Fruit fly (Drosophila melanogaster) whole organism, embryonic: ENCODE measurements around the gene CG8851.

ENCODE experiments used
- CG10209 ChIP-seq: fragments of 200-800 bp; sonication (Bioruptor generic); optimal IDR thresholded peaks from 3 replicates; lab custom pipeline; 2017; ENCODE audit warnings: missing biosample characterization, mild to moderate bottlenecking, missing genetic modification characterization, missing genetic modification reagents
- CG11723 ChIP-seq: fragments of 200-800 bp; sonication (Bioruptor generic); optimal IDR thresholded peaks from 2 replicates; lab custom pipeline; 2017; ENCODE audit warnings: missing biosample characterization, mild to moderate bottlenecking, missing genetic modification characterization
- CG12391 ChIP-seq: fragments of 200-800 bp; sonication (Bioruptor generic); optimal IDR thresholded peaks from 3 replicates; lab custom pipeline; 2018; ENCODE audit warnings: missing biosample characterization, mild to moderate bottlenecking, missing genetic modification characterization, moderate library complexity
- CG15073 ChIP-seq: fragments of 200-800 bp; sonication (Bioruptor generic); optimal IDR thresholded peaks from 2 replicates; lab custom pipeline; 2016; ENCODE audit warnings: missing biosample characterization, missing genetic modification characterization
- CG15269 ChIP-seq: fragments of 200-800 bp; sonication (Bioruptor generic); optimal IDR thresholded peaks from 2 replicates; lab custom pipeline; 2018; ENCODE audit warnings: missing biosample characterization, mild to moderate bottlenecking, missing genetic modification characterization, moderate library complexity
- CG15514 ChIP-seq: fragments of 200-800 bp; sonication (Bioruptor generic); optimal IDR thresholded peaks from 3 replicates; lab custom pipeline; 2017; ENCODE audit warnings: missing biosample characterization, missing genetic modification characterization, mild to moderate bottlenecking, moderate library complexity, missing genetic modification reagents
- CG17361 ChIP-seq: fragments of 200-800 bp; sonication (Bioruptor generic); IDR thresholded peaks from 3 replicates; pipeline ENCODE4 v1.3.6; 2022; ENCODE audit warnings: missing biosample characterization, missing genetic modification characterization
- CG17802 ChIP-seq: fragments of 200-800 bp; sonication (Bioruptor generic); optimal IDR thresholded peaks from 2 replicates; lab custom pipeline; 2018; ENCODE audit warnings: missing biosample characterization, mild to moderate bottlenecking, missing genetic modification characterization, moderate library complexity
- CG2116 ChIP-seq: fragments of 200-800 bp; sonication (Bioruptor generic); optimal IDR thresholded peaks from 3 replicates; lab custom pipeline; 2018; ENCODE audit warnings: missing biosample characterization, mild to moderate bottlenecking, missing genetic modification characterization
- CG2889 ChIP-seq: fragments of 200-800 bp; sonication (Bioruptor generic); IDR thresholded peaks from 3 replicates; pipeline ENCODE4 v1.3.6; 2022; ENCODE audit warnings: missing biosample characterization, missing genetic modification characterization
- CG30020 ChIP-seq: fragments of 200-800 bp; optimal IDR thresholded peaks from 2 replicates; lab custom pipeline; 2019; ENCODE audit warnings: missing biosample characterization, mild to moderate bottlenecking, missing genetic modification characterization, moderate library complexity
- CG30403 ChIP-seq: fragments of 200-800 bp; sonication (Bioruptor generic); optimal IDR thresholded peaks from 3 replicates; lab custom pipeline; 2016; ENCODE audit warnings: missing biosample characterization, missing genetic modification characterization
- CG31365 ChIP-seq: fragments of 200-800 bp; sonication (Bioruptor generic); optimal IDR thresholded peaks from 2 replicates; lab custom pipeline; 2018; ENCODE audit warnings: missing biosample characterization, mild to moderate bottlenecking, missing genetic modification characterization
- CG34422 ChIP-seq: fragments of 200-800 bp; sonication (Bioruptor generic); IDR thresholded peaks from 3 replicates; pipeline ENCODE4 v1.3.6; 2022; ENCODE audit warnings: missing biosample characterization, missing genetic modification characterization
- CG42726 ChIP-seq: fragments of 200-800 bp; sonication (Bioruptor generic); IDR thresholded peaks from 2 replicates; pipeline ENCODE4 v1.3.6; 2022; ENCODE audit warnings: missing biosample characterization, missing genetic modification characterization; ENCODE audit not compliant: partially characterized antibody
- CG6854 ChIP-seq: fragments of 200-800 bp; sonication (Bioruptor generic); optimal IDR thresholded peaks from 3 replicates; lab custom pipeline; 2017; ENCODE audit warnings: missing biosample characterization, mild to moderate bottlenecking, missing genetic modification characterization
- CG7556 ChIP-seq: fragments of 200-800 bp; sonication (Bioruptor generic); optimal IDR thresholded peaks from 2 replicates; lab custom pipeline; 2017; ENCODE audit warnings: missing biosample characterization, mild to moderate bottlenecking, missing genetic modification characterization
- CG9437 ChIP-seq: fragments of 200-800 bp; sonication (Bioruptor generic); optimal IDR thresholded peaks from 2 replicates; lab custom pipeline; 2018; ENCODE audit warnings: missing biosample characterization, mild to moderate bottlenecking, missing genetic modification characterization
- Dad ChIP-seq: fragments of 200-800 bp; sonication (Bioruptor generic); optimal IDR thresholded peaks from 3 replicates; lab custom pipeline; 2016; ENCODE audit warnings: missing biosample characterization, missing genetic modification characterization
- Dbx ChIP-seq: fragments of 200-800 bp; sonication (Bioruptor generic); IDR thresholded peaks from 3 replicates; pipeline ENCODE4 v1.3.6; 2022; ENCODE audit warnings: missing biosample characterization, missing genetic modification characterization
- Dfd ChIP-seq, 2 experiments: fragments of >200 bp; optimal IDR thresholded peaks; 2 replicates each; lab custom pipeline; 2017; ENCODE audit warnings: missing biosample characterization in 2 of 2, missing genetic modification characterization in 2 of 2
- Dref ChIP-seq: fragments of 200-800 bp; sonication (Bioruptor generic); IDR thresholded peaks from 2 replicates; pipeline ENCODE4 v1.3.6; 2022; ENCODE audit warnings: missing biosample characterization, missing genetic modification characterization
- E2f2 ChIP-seq: fragments of 200-800 bp; sonication (Bioruptor generic); IDR thresholded peaks from 2 replicates; pipeline ENCODE4 v1.3.6; 2022; ENCODE audit warnings: missing biosample characterization, missing genetic modification characterization
- HLH54F ChIP-seq: fragments of 200-800 bp; sonication (Bioruptor generic); optimal IDR thresholded peaks from 3 replicates; lab custom pipeline; 2016; ENCODE audit warnings: missing biosample characterization, missing genetic modification characterization
- Kr ChIP-seq: fragments of 200-800 bp; sonication (Bioruptor generic); optimal IDR thresholded peaks from 2 replicates; lab custom pipeline; 2017; ENCODE audit warnings: missing biosample characterization, mild to moderate bottlenecking, missing genetic modification characterization
- Meics ChIP-seq: fragments of 200-800 bp; sonication (Bioruptor generic); optimal IDR thresholded peaks from 2 replicates; lab custom pipeline; 2017; ENCODE audit warnings: missing biosample characterization, mild to moderate bottlenecking, missing genetic modification characterization
- NK7.1 ChIP-seq: fragments of 200-800 bp; sonication (Bioruptor generic); optimal IDR thresholded peaks from 3 replicates; lab custom pipeline; 2016; ENCODE audit warnings: missing biosample characterization, missing genetic modification characterization
- Side ChIP-seq: fragments of 200-800 bp; sonication (Bioruptor generic); optimal IDR thresholded peaks from 2 replicates; lab custom pipeline; 2016; ENCODE audit warnings: missing biosample characterization, missing genetic modification characterization
- Ssrp ChIP-seq: fragments of 200-800 bp; sonication (Bioruptor generic); optimal IDR thresholded peaks from 2 replicates; lab custom pipeline; 2018; ENCODE audit warnings: missing biosample characterization, mild to moderate bottlenecking, missing genetic modification characterization, moderate library complexity
- az2 ChIP-seq: fragments of 200-800 bp; sonication (Bioruptor generic); optimal IDR thresholded peaks from 3 replicates; lab custom pipeline; 2016; ENCODE audit warnings: missing biosample characterization, missing genetic modification characterization
- bbx ChIP-seq: fragments of 200-800 bp; sonication (Bioruptor generic); IDR thresholded peaks from 2 replicates; pipeline ENCODE4 v1.3.6; 2022; ENCODE audit warnings: missing biosample characterization, missing genetic modification characterization; ENCODE audit not compliant: partially characterized antibody
- chinmo ChIP-seq: fragments of 200-800 bp; sonication (Bioruptor generic); IDR thresholded peaks from 4 replicates; pipeline ENCODE4 v1.3.6; 2022; ENCODE audit warnings: missing biosample characterization, missing genetic modification characterization; ENCODE audit not compliant: partially characterized antibody
- crol ChIP-seq: fragments of 200-800 bp; sonication (Bioruptor generic); IDR thresholded peaks from 2 replicates; pipeline ENCODE4 v1.3.6; 2022; ENCODE audit warnings: missing biosample characterization, missing genetic modification characterization
- cwo ChIP-seq: fragments of 200-800 bp; sonication (Bioruptor generic); optimal IDR thresholded peaks from 3 replicates; lab custom pipeline; 2017; ENCODE audit warnings: missing biosample characterization, missing genetic modification characterization, mild to moderate bottlenecking, moderate library complexity, missing genetic modification reagents
- exex ChIP-seq: fragments of 200-800 bp; sonication (Bioruptor generic); optimal IDR thresholded peaks from 4 replicates; lab custom pipeline; 2018; ENCODE audit warnings: missing biosample characterization, mild to moderate bottlenecking, missing genetic modification characterization, moderate library complexity
- grn ChIP-seq: fragments of 200-800 bp; sonication (Bioruptor generic); optimal IDR thresholded peaks from 3 replicates; lab custom pipeline; 2017; ENCODE audit warnings: missing biosample characterization, missing genetic modification characterization
- jumu ChIP-seq: fragments of 200-800 bp; sonication (Bioruptor generic); optimal IDR thresholded peaks from 3 replicates; lab custom pipeline; 2016; ENCODE audit warnings: missing biosample characterization, missing genetic modification characterization
- lilli ChIP-seq: fragments of 200-800 bp; sonication (Bioruptor generic); optimal IDR thresholded peaks from 3 replicates; lab custom pipeline; 2016; ENCODE audit warnings: missing biosample characterization, missing genetic modification characterization
- pfk ChIP-seq: fragments of 200-800 bp; sonication (Bioruptor generic); optimal IDR thresholded peaks from 2 replicates; lab custom pipeline; 2018; ENCODE audit warnings: missing biosample characterization, mild to moderate bottlenecking, missing genetic modification characterization, moderate library complexity
- prd ChIP-seq, 3 experiments: fragments of >200 bp in 2 of 3; fragments of 200-800 bp in 1 of 3; sonication (Bioruptor generic) in 1 of 3; optimal IDR thresholded peaks in 2 of 3; IDR thresholded peaks in 1 of 3; 2 replicates in 2 of 3; 3 replicates in 1 of 3; pipeline versions ENCODE4 v1.3.6 to Lab custom; 2017 to 2022; ENCODE audit warnings: missing biosample characterization in 1 of 3, missing genetic modification characterization in 1 of 3
- psq ChIP-seq: fragments of 200-800 bp; sonication (Bioruptor generic); optimal IDR thresholded peaks from 2 replicates; lab custom pipeline; 2017; ENCODE audit warnings: missing biosample characterization, missing genetic modification characterization
- sens-2 ChIP-seq: fragments of 200-800 bp; sonication (Bioruptor generic); IDR thresholded peaks from 2 replicates; pipeline ENCODE4 v1.3.6; 2022; ENCODE audit warnings: missing biosample characterization, missing genetic modification characterization
- slbo ChIP-seq: fragments of 200-800 bp; sonication (Bioruptor generic); IDR thresholded peaks from 2 replicates; pipeline ENCODE4 v1.3.6; 2022; ENCODE audit warnings: missing biosample characterization, missing genetic modification characterization
- tup ChIP-seq: fragments of 200-800 bp; sonication (Bioruptor generic); optimal IDR thresholded peaks from 2 replicates; lab custom pipeline; 2016; ENCODE audit warnings: missing biosample characterization, mild to moderate bottlenecking, missing genetic modification characterization, moderate library complexity
- usp ChIP-seq: fragments of >200 bp; optimal IDR thresholded peaks from 2 replicates; lab custom pipeline; 2017; ENCODE audit warnings: missing biosample characterization, missing genetic modification characterization
- wor ChIP-seq: fragments of 200-800 bp; sonication (Bioruptor generic); IDR thresholded peaks from 2 replicates; pipeline ENCODE4 v1.3.6; 2022; ENCODE audit warnings: missing biosample characterization, missing genetic modification characterization

The CG8851 gene

DNA sequence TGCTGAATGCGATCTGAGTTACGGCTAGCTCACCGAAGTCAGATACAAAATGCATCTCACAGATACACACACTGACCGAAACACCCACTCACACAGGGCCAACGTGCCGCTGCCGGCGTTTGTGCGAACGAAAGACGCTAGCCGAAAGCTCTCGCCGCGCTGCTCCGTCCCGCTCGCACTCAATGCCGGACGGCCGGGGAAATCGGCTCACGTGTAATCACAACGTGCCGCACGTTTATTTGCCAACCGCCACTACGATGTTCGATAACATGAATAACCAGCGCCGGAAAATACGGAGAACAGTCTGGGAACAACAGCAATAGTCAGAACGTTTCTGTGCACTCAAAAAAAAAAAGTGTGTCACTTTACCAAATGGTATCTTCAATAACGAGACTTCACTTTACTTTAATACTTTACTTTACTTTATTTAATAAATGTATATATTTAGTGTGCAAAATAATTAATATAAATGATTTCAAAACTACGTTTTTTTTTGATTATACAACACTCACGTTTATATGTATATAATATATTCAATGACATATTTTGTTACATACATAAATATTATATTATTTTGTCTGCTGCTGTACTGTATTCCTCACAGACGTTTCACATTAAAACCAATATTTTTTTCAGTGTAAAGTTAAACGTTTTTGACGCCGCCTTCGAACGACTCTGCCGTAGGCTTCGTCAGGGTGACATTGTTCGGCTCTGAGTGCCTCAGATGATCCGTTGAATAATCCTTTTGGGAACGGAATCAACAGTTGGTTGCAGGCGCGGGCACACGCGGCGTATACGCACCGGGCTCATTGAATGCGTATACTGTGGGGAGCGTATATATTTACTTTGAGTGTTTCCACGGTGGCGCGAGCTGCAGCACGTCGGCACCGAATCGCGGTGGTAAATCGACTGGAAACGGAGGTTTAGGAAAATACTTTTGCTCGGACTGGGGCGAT lies 12.0 kb upstream of the CG8851 start, which contains the start of gene tim (continued):
- TF ChIP-seq CG34422 (GFP tag; lab: Robert Waterston, UW) = peak; percentile 53; the same call in 1 of the 3 replicates
- peak; percentile 34 for TF ChIP-seq Dref
- TF ChIP-seq CG31365 (tag; lab: Kevin White, UChicago) = no peak
- TF ChIP-seq CG12391 (tag; lab: Kevin White, UChicago) = peak; percentile 63
- TF ChIP-seq slbo = no peak
- TF ChIP-seq cwo = peak; percentile 99
- TF ChIP-seq Dad = no peak
- TF ChIP-seq prd (optimal IDR thresholded peaks at IDR 0.05; lab: Kevin White, UChicago) = no peak
- no peak for TF ChIP-seq prd (GFP tag; IDR thresholded peaks at IDR 0.05; lab: Robert Waterston, UW)
- peak; percentile 57 for TF ChIP-seq bbx
- peak; percentile 44 for TF ChIP-seq Meics (GFP tag; lab: Kevin White, UChicago)
- peak; percentile 40 for TF ChIP-seq Ssrp (tag; lab: Kevin White, UChicago)
- TF ChIP-seq HLH54F = no peak
- no peak for TF ChIP-seq CG2889 (GFP tag; lab: Robert Waterston, UW)
- peak; percentile 31 for TF ChIP-seq CG10209 (GFP tag; lab: Kevin White, UChicago)
- peak; percentile 73 for TF ChIP-seq CG7556 (GFP tag; lab: Kevin White, UChicago)
- 0 out of 2 replicates have a peak, but pooled peaks have one; percentile 14 for TF ChIP-seq wor (GFP tag; lab: Robert Waterston, UW)
- peak; percentile 20 for TF ChIP-seq CG15514
- TF ChIP-seq, all 482 proteins: peak for 111

DNA sequence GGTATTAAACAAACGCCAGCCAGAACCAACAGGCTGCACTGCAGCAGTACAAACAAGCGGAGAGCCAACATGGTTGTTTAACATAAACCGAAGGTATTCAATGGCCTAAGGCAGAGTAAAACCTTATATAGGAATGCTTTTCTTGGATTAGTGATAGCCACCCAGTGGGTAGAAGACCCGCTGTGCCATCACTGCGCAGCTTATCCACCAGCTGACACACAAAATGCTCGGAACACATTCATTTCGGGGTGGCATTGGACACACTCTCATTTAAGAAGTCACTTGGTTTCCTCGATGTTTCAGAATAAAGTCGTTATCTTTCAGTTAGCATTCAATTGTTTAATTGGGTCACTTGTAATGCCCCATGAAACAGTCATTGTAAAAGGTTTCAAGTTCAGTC lies 9.5 kb upstream of the CG8851 start, which contains the start of gene CG31954:
CG31954 (minus strand) TSS at position 101 of the 400 bp plus-strand sequence.
- TF ChIP-seq psq (GFP tag; lab: Kevin White, UChicago) (no peak), az2 (GFP tag; lab: Kevin White, UChicago) (no peak), CG30403 (GFP tag; lab: Kevin White, UChicago) (no peak), Dfd (GFP tag; optimal IDR thresholded peaks at IDR 0.05; lab: Kevin White, UChicago) (no peak), sens-2 (GFP tag; lab: Robert Waterston, UW) (no peak), E2f2 (GFP tag; lab: Robert Waterston, UW) (no peak), tup (GFP tag; lab: Kevin White, UChicago) (no peak), CG6854 (no peak), CG15269 (no peak), Kr (no peak), exex (no peak)

DNA sequence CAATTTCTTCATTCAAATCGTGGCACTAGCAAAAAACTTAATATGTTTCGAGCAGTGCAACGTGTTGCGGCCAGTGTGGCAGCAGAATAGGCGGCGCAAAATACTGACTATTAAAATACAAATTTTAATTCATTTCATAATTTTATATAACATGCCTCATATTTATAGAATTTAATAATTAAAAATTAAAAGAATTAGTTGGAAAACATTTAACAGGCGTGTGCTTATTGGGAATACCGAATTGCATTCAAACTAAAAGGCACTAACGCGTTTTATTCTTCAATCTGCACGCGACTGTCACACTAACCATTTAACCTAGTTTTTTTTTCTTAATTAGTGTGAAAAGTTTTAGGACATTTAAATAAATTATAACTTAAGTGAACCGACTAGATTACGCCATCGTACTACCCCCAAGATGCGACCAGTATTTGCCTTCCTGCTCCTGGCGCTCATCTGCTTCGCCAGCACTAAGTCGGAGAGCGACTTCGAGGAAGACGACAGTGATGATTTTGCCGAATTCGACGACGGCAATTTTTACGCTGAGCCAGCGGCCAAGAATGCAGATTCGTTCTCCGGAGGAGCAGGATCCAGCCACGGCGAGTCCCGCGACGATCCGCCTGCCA lies 4.8 kb upstream of the CG8851 start, which contains the start of the genes LeuRS and CG17593:
LeuRS (minus strand) TSS at position 88 of the 623 bp plus-strand sequence.
CG17593 (plus strand) TSS at position 304 of the 623 bp plus-strand sequence.
- TF ChIP-seq chinmo (GFP tag; lab: Robert Waterston, UW) (no peak), lilli (GFP tag; lab: Kevin White, UChicago) (no peak), usp (no peak), CG11723 (GFP tag; lab: Kevin White, UChicago) (no peak), CG30020 (no peak), Dbx (GFP tag; lab: Robert Waterston, UW) (no peak), CG9437 (no peak), Side (no peak), pfk (no peak), NK7.1 (no peak), CG15073 (GFP tag; lab: Kevin White, UChicago) (no peak), jumu (GFP tag; lab: Kevin White, UChicago) (no peak), CG17361 (GFP tag; lab: Robert Waterston, UW) (no peak), CG17802 (no peak), crol (GFP tag; lab: Robert Waterston, UW) (no peak), grn (GFP tag; lab: Kevin White, UChicago) (no peak), CG2116 (GFP tag; lab: Kevin White, UChicago) (peak; percentile 24), CG42726 (GFP tag; lab: Robert Waterston, UW) (no peak)
